Fruit fly (Drosophila melanogaster) whole organism, embryonic: ENCODE data around the gene SamDC.
A peak's percentile ranks its signal among the peaks of the same experiment; 100 is the strongest.

Experiments
- Blimp-1 ChIP-seq: fragments of 200-800 bp; sonication (Bioruptor generic); optimal IDR thresholded peaks from 3 replicates; lab custom pipeline; 2018; ENCODE audit warnings: missing biosample characterization, missing genetic modification characterization, mild to moderate bottlenecking, moderate library complexity, missing genetic modification reagents
- CG12155 ChIP-seq: fragments of 200-800 bp; sonication (Bioruptor generic); optimal IDR thresholded peaks from 3 replicates; lab custom pipeline; 2016; ENCODE audit warnings: missing biosample characterization, missing genetic modification characterization
- CG13775 ChIP-seq: fragments of 200-800 bp; sonication (Bioruptor generic); optimal IDR thresholded peaks from 3 replicates; lab custom pipeline; 2017; ENCODE audit warnings: missing biosample characterization, mild to moderate bottlenecking, missing genetic modification characterization
- CG14014 ChIP-seq: fragments of 200-800 bp; sonication (Bioruptor generic); IDR thresholded peaks from 2 replicates; pipeline ENCODE4 v1.3.6; 2022; ENCODE audit warnings: missing biosample characterization, missing genetic modification characterization
- CG14710 ChIP-seq: fragments of 200-800 bp; sonication (Bioruptor generic); optimal IDR thresholded peaks from 3 replicates; lab custom pipeline; 2019; ENCODE audit warnings: missing biosample characterization, mild to moderate bottlenecking, missing genetic modification characterization, moderate library complexity
- CG15601 ChIP-seq: fragments of 200-800 bp; sonication (Bioruptor generic); optimal IDR thresholded peaks from 3 replicates; lab custom pipeline; 2019; ENCODE audit warnings: missing biosample characterization, mild to moderate bottlenecking, missing genetic modification characterization, moderate library complexity
- CG16779 ChIP-seq: fragments of 200-800 bp; sonication (Bioruptor generic); IDR thresholded peaks from 2 replicates; pipeline ENCODE4 v1.3.6; 2022; ENCODE audit warnings: missing biosample characterization, missing genetic modification characterization
- CG17328 ChIP-seq: fragments of 200-800 bp; sonication (Bioruptor generic); IDR thresholded peaks from 2 replicates; pipeline ENCODE4 v1.3.6; 2022; ENCODE audit warnings: missing biosample characterization, missing genetic modification characterization
- CG18262 ChIP-seq: fragments of 200-800 bp; optimal IDR thresholded peaks from 3 replicates; lab custom pipeline; 2019; ENCODE audit warnings: missing biosample characterization, mild to moderate bottlenecking, missing genetic modification characterization, moderate library complexity
- CG31224 ChIP-seq: fragments of 200-800 bp; sonication (Bioruptor generic); IDR thresholded peaks from 2 replicates; pipeline ENCODE4 v1.3.6; 2022; ENCODE audit warnings: missing biosample characterization, missing genetic modification characterization
- CG33557 ChIP-seq: fragments of 200-800 bp; sonication (Bioruptor generic); optimal IDR thresholded peaks from 2 replicates; lab custom pipeline; 2019; ENCODE audit warnings: missing biosample characterization, mild to moderate bottlenecking, missing genetic modification characterization, moderate library complexity
- CG3726 ChIP-seq: fragments of 200-800 bp; sonication (Bioruptor generic); IDR thresholded peaks from 3 replicates; pipeline ENCODE4, ENCODE4 v1.3.6; 2022; ENCODE audit warnings: missing biosample characterization, missing genetic modification characterization
- CG3995 ChIP-seq: fragments of 200-800 bp; sonication (Bioruptor generic); optimal IDR thresholded peaks from 3 replicates; lab custom pipeline; 2016; ENCODE audit warnings: missing biosample characterization, missing genetic modification characterization
- CG4617 ChIP-seq: fragments of 200-800 bp; sonication (Bioruptor generic); optimal IDR thresholded peaks from 3 replicates; lab custom pipeline; 2016; ENCODE audit warnings: missing biosample characterization, missing genetic modification characterization, borderline replicate concordance
- CG8089 ChIP-seq: fragments of 200-800 bp; sonication (Bioruptor generic); optimal IDR thresholded peaks from 3 replicates; lab custom pipeline; 2016; ENCODE audit warnings: missing biosample characterization, missing genetic modification characterization
- CG9437 ChIP-seq: fragments of 200-800 bp; sonication (Bioruptor generic); optimal IDR thresholded peaks from 2 replicates; lab custom pipeline; 2018; ENCODE audit warnings: missing biosample characterization, mild to moderate bottlenecking, missing genetic modification characterization
- CG9727 ChIP-seq: fragments of 200-800 bp; sonication (Bioruptor generic); optimal IDR thresholded peaks from 3 replicates; lab custom pipeline; 2017; ENCODE audit warnings: missing biosample characterization, mild to moderate bottlenecking, missing genetic modification characterization
- CG9797 ChIP-seq: fragments of 200-800 bp; sonication (Bioruptor generic); optimal IDR thresholded peaks from 3 replicates; lab custom pipeline; 2018; ENCODE audit warnings: missing biosample characterization, mild to moderate bottlenecking, missing genetic modification characterization
- CrebB ChIP-seq: fragments of 200-800 bp; sonication (Bioruptor generic); optimal IDR thresholded peaks from 3 replicates; lab custom pipeline; 2018; ENCODE audit warnings: missing biosample characterization, mild to moderate bottlenecking, missing genetic modification characterization
- Gug ChIP-seq: fragments of 200-800 bp; sonication (Bioruptor generic); IDR thresholded peaks from 4 replicates; pipeline ENCODE4 v1.3.6; 2022; ENCODE audit warnings: missing biosample characterization, missing genetic modification characterization
- H15 ChIP-seq: fragments of 200-800 bp; sonication (Bioruptor generic); IDR thresholded peaks from 3 replicates; pipeline ENCODE4 v1.3.6; 2022; ENCODE audit warnings: missing biosample characterization, missing genetic modification characterization
- Hand ChIP-seq: fragments of 200-800 bp; sonication (Bioruptor generic); optimal IDR thresholded peaks from 2 replicates; lab custom pipeline; 2017; ENCODE audit warnings: mild to moderate bottlenecking, missing biosample characterization, missing genetic modification reagents, missing genetic modification characterization
- MESR4 ChIP-seq: fragments of 200-800 bp; sonication (Bioruptor generic); optimal IDR thresholded peaks from 2 replicates; lab custom pipeline; 2018; ENCODE audit warnings: missing biosample characterization, mild to moderate bottlenecking, missing genetic modification characterization, moderate library complexity
- Meics ChIP-seq: fragments of 200-800 bp; sonication (Bioruptor generic); optimal IDR thresholded peaks from 2 replicates; lab custom pipeline; 2017; ENCODE audit warnings: missing biosample characterization, mild to moderate bottlenecking, missing genetic modification characterization
- NC2α ChIP-seq: fragments of 200-800 bp; sonication (Bioruptor generic); optimal IDR thresholded peaks from 2 replicates; lab custom pipeline; 2016; ENCODE audit warnings: missing biosample characterization, missing genetic modification characterization
- Nf-YC ChIP-seq: fragments of 200-800 bp; optimal IDR thresholded peaks from 3 replicates; lab custom pipeline; 2019; ENCODE audit warnings: missing biosample characterization, mild to moderate bottlenecking, missing genetic modification characterization, moderate library complexity
- NfI ChIP-seq: fragments of 200-800 bp; sonication (Bioruptor generic); optimal IDR thresholded peaks from 3 replicates; lab custom pipeline; 2018; ENCODE audit warnings: missing biosample characterization, mild to moderate bottlenecking, missing genetic modification characterization, moderate library complexity
- Xrp1 ChIP-seq: fragments of 200-800 bp; sonication (Bioruptor generic); IDR thresholded peaks from 2 replicates; pipeline ENCODE4 v1.3.6; 2022; ENCODE audit warnings: missing biosample characterization, missing genetic modification characterization
- bcd ChIP-seq: fragments of 200-800 bp; sonication (Bioruptor generic); optimal IDR thresholded peaks from 2 replicates; lab custom pipeline; 2017; ENCODE audit warnings: missing biosample characterization, mild to moderate bottlenecking, missing genetic modification characterization
- cad ChIP-seq: fragments of >200 bp; optimal IDR thresholded peaks from 2 replicates; lab custom pipeline; 2017; ENCODE audit warnings: missing biosample characterization, missing genetic modification characterization
- cas ChIP-seq: fragments of 200-800 bp; sonication (Bioruptor generic); IDR thresholded peaks from 2 replicates; pipeline ENCODE4 v1.3.6; 2022; ENCODE audit warnings: missing biosample characterization, missing genetic modification characterization
- caup ChIP-seq: fragments of 200-800 bp; sonication (Bioruptor generic); optimal IDR thresholded peaks from 3 replicates; lab custom pipeline; 2017; ENCODE audit warnings: missing biosample characterization, mild to moderate bottlenecking, missing genetic modification characterization, moderate library complexity; ENCODE audit not compliant: severe bottlenecking
- dysf ChIP-seq: fragments of 200-800 bp; sonication (Bioruptor generic); IDR thresholded peaks from 3 replicates; pipeline ENCODE4 v1.3.6; 2022; ENCODE audit warnings: missing biosample characterization, missing genetic modification characterization
- ems ChIP-seq: fragments of 200-800 bp; sonication (Bioruptor generic); optimal IDR thresholded peaks from 3 replicates; lab custom pipeline; 2016; ENCODE audit warnings: missing biosample characterization, missing genetic modification characterization
- ewg ChIP-seq: fragments of 200-800 bp; sonication (Bioruptor generic); optimal IDR thresholded peaks from 3 replicates; lab custom pipeline; 2017; ENCODE audit warnings: mild to moderate bottlenecking, missing biosample characterization, missing genetic modification reagents, missing genetic modification characterization
- gfzf ChIP-seq: fragments of 200-800 bp; sonication (Bioruptor generic); optimal IDR thresholded peaks from 2 replicates; lab custom pipeline; 2016; ENCODE audit warnings: missing biosample characterization, mild to moderate bottlenecking, missing genetic modification characterization, moderate library complexity
- gt ChIP-seq: fragments of 200-800 bp; sonication (Bioruptor generic); IDR thresholded peaks from 2 replicates; pipeline ENCODE4 v1.3.6; 2022; ENCODE audit warnings: missing biosample characterization, missing genetic modification characterization
- ind ChIP-seq: fragments of 200-800 bp; sonication (Bioruptor generic); optimal IDR thresholded peaks from 3 replicates; lab custom pipeline; 2016; ENCODE audit warnings: missing biosample characterization, missing genetic modification characterization
- insv ChIP-seq, 2 experiments: fragments of 200-800 bp; sonication (Bioruptor generic); optimal IDR thresholded peaks; 3 replicates each; lab custom pipeline; 2016 to 2018; ENCODE audit warnings: missing biosample characterization in 2 of 2, missing genetic modification characterization in 2 of 2
- inv ChIP-seq: fragments of 200-800 bp; sonication (Bioruptor generic); IDR thresholded peaks from 2 replicates; pipeline ENCODE4 v1.3.6; 2022; ENCODE audit warnings: missing biosample characterization, missing genetic modification characterization; ENCODE audit not compliant: partially characterized antibody
- nau ChIP-seq: fragments of 200-800 bp; sonication (Bioruptor generic); optimal IDR thresholded peaks from 3 replicates; lab custom pipeline; 2017; ENCODE audit warnings: missing biosample characterization, mild to moderate bottlenecking, missing genetic modification characterization, missing genetic modification reagents
- nmo ChIP-seq: fragments of 200-800 bp; sonication (Bioruptor generic); optimal IDR thresholded peaks from 2 replicates; lab custom pipeline; 2018; ENCODE audit warnings: missing biosample characterization, mild to moderate bottlenecking, missing genetic modification characterization, moderate library complexity
- onecut ChIP-seq: fragments of 200-800 bp; sonication (Bioruptor generic); IDR thresholded peaks from 2 replicates; pipeline ENCODE4 v1.3.6; 2022; ENCODE audit warnings: missing biosample characterization, missing genetic modification characterization
- pho ChIP-seq: fragments of 200-800 bp; sonication (Bioruptor generic); optimal IDR thresholded peaks from 2 replicates; lab custom pipeline; 2016; ENCODE audit warnings: missing biosample characterization, missing genetic modification characterization
- run ChIP-seq: fragments of 200-800 bp; sonication (Bioruptor generic); optimal IDR thresholded peaks from 3 replicates; lab custom pipeline; 2018; ENCODE audit warnings: missing biosample characterization, mild to moderate bottlenecking, missing genetic modification characterization
- sr ChIP-seq: fragments of 200-800 bp; sonication (Bioruptor generic); IDR thresholded peaks from 3 replicates; pipeline ENCODE4 v1.3.6; 2022; ENCODE audit warnings: missing biosample characterization, missing genetic modification characterization
- sug ChIP-seq: fragments of 200-800 bp; optimal IDR thresholded peaks from 2 replicates; lab custom pipeline; 2019; ENCODE audit warnings: missing biosample characterization, mild to moderate bottlenecking, missing genetic modification characterization, moderate library complexity
- unpg ChIP-seq: fragments of 200-800 bp; sonication (Bioruptor generic); optimal IDR thresholded peaks from 3 replicates; lab custom pipeline; 2018; ENCODE audit warnings: missing biosample characterization, mild to moderate bottlenecking, missing genetic modification characterization, moderate library complexity
- wek ChIP-seq: fragments of 200-800 bp; sonication (Bioruptor generic); optimal IDR thresholded peaks from 3 replicates; lab custom pipeline; 2018; ENCODE audit warnings: missing biosample characterization, mild to moderate bottlenecking, missing genetic modification characterization, moderate library complexity

The SamDC gene

DNA sequence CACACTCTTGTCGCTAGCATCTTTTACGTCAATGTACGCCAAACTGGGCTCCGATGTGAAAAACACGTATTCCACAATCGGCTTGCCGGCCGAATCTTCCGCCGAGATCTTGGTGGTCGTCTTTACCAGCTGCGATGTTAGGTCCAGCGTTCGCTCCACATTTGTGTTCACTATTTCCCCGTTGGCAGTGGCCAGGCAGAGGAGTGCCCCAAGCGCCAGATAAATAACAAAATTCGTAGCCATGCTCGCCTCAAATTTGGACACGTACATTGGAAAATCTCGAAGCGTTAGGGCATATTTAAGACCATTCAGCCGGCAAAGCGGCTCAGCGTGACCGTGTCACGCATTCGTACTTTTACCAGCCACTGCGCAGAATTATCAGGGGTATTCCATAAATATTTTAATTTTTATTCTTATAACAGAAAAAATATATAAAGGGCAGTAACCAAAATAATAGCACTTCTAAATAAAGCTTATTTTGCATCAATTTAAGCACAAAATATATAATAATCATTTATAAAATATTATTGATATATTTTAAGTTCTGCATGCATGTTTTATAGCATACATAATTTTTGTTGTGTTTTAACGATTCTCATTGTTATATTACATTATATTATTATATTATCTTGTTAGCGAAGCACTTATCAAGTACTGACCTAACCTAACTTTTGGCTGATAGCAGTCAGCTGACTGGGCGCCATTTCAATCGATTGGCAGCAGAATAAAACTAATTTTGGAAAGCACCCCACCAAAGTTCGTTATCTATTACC is 36.4 kb downstream of the SamDC start, which contains the start of the genes CG33303 and dpr19 (continued):
- TF ChIP-seq CG14710 (tag; lab: Kevin White, UChicago) (peak; percentile 90), unpg (peak; percentile 86), CG15601 (tag; lab: Kevin White, UChicago) (peak; percentile 86), ewg (GFP tag; lab: Kevin White, UChicago) (peak; percentile 31), Gug (GFP tag; lab: Robert Waterston, UW) (no peak), H15 (GFP tag; lab: Robert Waterston, UW) (no peak), sr (no peak), CG18262 (tag; lab: Kevin White, UChicago) (peak; percentile 89), Xrp1 (GFP tag; lab: Robert Waterston, UW) (peak; percentile 76), MESR4 (GFP tag; lab: Kevin White, UChicago) (peak; percentile 89), CG14014 (peak; percentile 34; the same call in 1 of the 2 replicates), run (tag; lab: Kevin White, UChicago) (peak; percentile 72), NfI (peak; percentile 45), nau (GFP tag; lab: Kevin White, UChicago) (no peak), dysf (GFP tag; lab: Robert Waterston, UW) (peak; percentile 71; the same call in 1 of the 3 replicates), ind (GFP tag; lab: Kevin White, UChicago) (peak; percentile 43), inv (GFP tag; lab: Robert Waterston, UW) (no peak), Meics (GFP tag; lab: Kevin White, UChicago) (peak; percentile 80), CG8089 (GFP tag; lab: Kevin White, UChicago) (no peak), CG31224 (peak; percentile 41; the same call in 1 of the 2 replicates), cad (GFP tag; lab: Kevin White, UChicago) (no peak), wek (GFP tag; lab: Kevin White, UChicago) (peak; percentile 95), Hand (GFP tag; lab: Kevin White, UChicago) (peak; percentile 31), CG9727 (GFP tag; lab: Kevin White, UChicago) (peak; percentile 83), sug (tag; lab: Kevin White, UChicago) (peak; percentile 79), CG16779 (GFP tag; lab: Robert Waterston, UW) (no peak), insv (GFP tag; optimal IDR thresholded peaks at IDR 0.05; lab: Kevin White, UChicago) (peak in 1 of 2 experiments; percentile 30), gt (GFP tag; lab: Robert Waterston, UW) (no peak), nmo (GFP tag; lab: Kevin White, UChicago) (peak; percentile 88), cas (no peak), CG13775 (peak; percentile 71), pho (no peak), onecut (peak; percentile 89), CG9437 (GFP tag; lab: Kevin White, UChicago) (peak; percentile 75), CG3726 (peak; percentile 51; the same call in 1 of the 3 replicates), CG12155 (peak; percentile 50), CG17328 (GFP tag; lab: Robert Waterston, UW) (peak; percentile 79), bcd (GFP tag; lab: Kevin White, UChicago) (peak; percentile 65), ems (GFP tag; lab: Kevin White, UChicago) (no peak), Blimp-1 (GFP tag; lab: Kevin White, UChicago) (no peak), CG33557 (GFP tag; lab: Kevin White, UChicago) (peak; percentile 74), Nf-YC (tag; lab: Kevin White, UChicago) (peak; percentile 79), gfzf (GFP tag; lab: Kevin White, UChicago) (peak; percentile 78), NC2α (GFP tag; lab: Kevin White, UChicago) (no peak), caup (peak; percentile 74), CG9797 (GFP tag; lab: Kevin White, UChicago) (peak; percentile 80), CG4617 (GFP tag; lab: Kevin White, UChicago) (peak; percentile 75), CG3995 (peak; percentile 48), CrebB (peak; percentile 29)
